Worm (Caenorhabditis elegans) whole organism, L1 larva: Measurements from ENCODE around the gene elo-3.
A peak's percentile ranks its signal among the peaks of the same experiment; 100 is the strongest.

Source experiments
- C16A3.4 ChIP-seq: fragments of 150-350 bp; optimal IDR thresholded peaks from 2 replicates; lab custom pipeline; 2014; ENCODE audit warnings: missing biosample characterization, missing genetic modification characterization
- Y116A8C.19 ChIP-seq: sonication (generic microtip); optimal IDR thresholded peaks from 2 replicates; lab custom pipeline; 2016; ENCODE audit warnings: missing compliant biosample characterization, missing genetic modification characterization, borderline replicate concordance
- aha-1 ChIP-seq: fragments of 150-350 bp; optimal IDR thresholded peaks from 2 replicates; lab custom pipeline; 2014; ENCODE audit warnings: missing biosample characterization, missing genetic modification characterization
- alr-1 ChIP-seq: fragments of 200-800 bp; sonication (Bioruptor generic); optimal IDR thresholded peaks from 2 replicates; lab custom pipeline; 2018; ENCODE audit warnings: borderline replicate concordance, mild to moderate bottlenecking, missing genetic modification characterization, missing compliant biosample characterization
- aly-2 ChIP-seq: fragments of 150-350 bp; optimal IDR thresholded peaks from 2 replicates; lab custom pipeline; 2014; ENCODE audit warnings: missing biosample characterization, missing genetic modification characterization
- ama-1 ChIP-seq: fragments of 150-350 bp; optimal IDR thresholded peaks from 2 replicates; lab custom pipeline; 2014
- ceh-8 ChIP-seq: fragments of 200-800 bp; sonication (Bioruptor generic); optimal IDR thresholded peaks from 2 replicates; lab custom pipeline; 2018; ENCODE audit warnings: mild to moderate bottlenecking, missing genetic modification characterization, moderate library complexity, missing compliant biosample characterization
- ceh-82 ChIP-seq, 3 experiments: fragments of 150-350 bp in 1 of 3; sonication (generic microtip) in 2 of 3; optimal IDR thresholded peaks; 2 replicates each; lab custom pipeline; 2014 to 2017; ENCODE audit warnings: missing biosample characterization in 3 of 3, missing genetic modification characterization in 3 of 3
- ceh-88 ChIP-seq: fragments of 200-800 bp; sonication (Bioruptor generic); IDR thresholded peaks from 2 replicates; pipeline ENCODE4 v1.3.6; 2022; ENCODE audit warnings: missing genetic modification characterization, missing compliant biosample characterization
- ces-1 ChIP-seq: fragments of 150-350 bp; optimal IDR thresholded peaks from 2 replicates; lab custom pipeline; 2014; ENCODE audit warnings: missing biosample characterization, missing genetic modification reagents, missing genetic modification characterization
- dpl-1 ChIP-seq, 3 experiments: fragments of 150-350 bp in 2 of 3; sonication (generic microtip) in 1 of 3; optimal IDR thresholded peaks; 2 replicates each; lab custom pipeline; 2014 to 2017; ENCODE audit warnings: missing biosample characterization in 3 of 3, missing genetic modification characterization in 3 of 3, missing genetic modification reagents in 3 of 3
- dsc-1 ChIP-seq: sonication (generic microtip); optimal IDR thresholded peaks from 2 replicates; lab custom pipeline; 2016; ENCODE audit warnings: mild to moderate bottlenecking, missing genetic modification characterization, missing compliant biosample characterization
- efl-1 ChIP-seq, 4 experiments: fragments of 150-350 bp; optimal IDR thresholded peaks in 3 of 4; peaks in 1 of 4; 1 replicate in 1 of 4; 2 replicates in 3 of 4; lab custom pipeline; 2014; ENCODE audit warnings: missing biosample characterization in 2 of 4, missing genetic modification characterization in 2 of 4, missing genetic modification reagents in 2 of 4
- efl-3 ChIP-seq: fragments of 200-800 bp; sonication (Bioruptor generic); optimal IDR thresholded peaks from 2 replicates; lab custom pipeline; 2018; ENCODE audit warnings: mild to moderate bottlenecking, missing genetic modification characterization, missing compliant biosample characterization
- egl-27 ChIP-seq, 2 experiments: fragments of 150-350 bp in 1 of 2; sonication (generic microtip); optimal IDR thresholded peaks; 3 replicates each; lab custom pipeline; 2017 to 2018; ENCODE audit warnings: missing biosample characterization in 2 of 2, missing genetic modification characterization in 2 of 2, missing genetic modification reagents in 2 of 2
- elt-2 ChIP-seq: sonication (generic microtip); optimal IDR thresholded peaks from 2 replicates; lab custom pipeline; 2016; ENCODE audit warnings: missing genetic modification characterization, mild to moderate bottlenecking, inconsistent platforms, missing compliant biosample characterization, missing genetic modification reagents
- elt-3 ChIP-seq, 6 experiments: fragments of 150-350 bp in 1 of 6; sonication (generic microtip); optimal IDR thresholded peaks; 2 replicates each; lab custom pipeline; 2017 to 2018; ENCODE audit warnings: missing biosample characterization in 6 of 6, missing genetic modification characterization in 6 of 6, inconsistent platforms in 1 of 6
- fos-1 ChIP-seq: fragments of 150-350 bp; optimal IDR thresholded peaks from 2 replicates; lab custom pipeline; 2014; ENCODE audit warnings: missing biosample characterization, missing genetic modification characterization
- hlh-4 ChIP-seq: sonication (generic microtip); optimal IDR thresholded peaks from 2 replicates; lab custom pipeline; 2016; ENCODE audit warnings: mild to moderate bottlenecking, missing genetic modification characterization, missing compliant biosample characterization
- hpl-2 ChIP-seq: fragments of 150-350 bp; optimal IDR thresholded peaks from 2 replicates; lab custom pipeline; 2014; ENCODE audit warnings: missing biosample characterization, missing genetic modification reagents, missing genetic modification characterization
- irx-1 ChIP-seq: sonication (generic microtip); optimal IDR thresholded peaks from 2 replicates; lab custom pipeline; 2016; ENCODE audit warnings: missing genetic modification characterization, missing compliant biosample characterization
- jun-1 ChIP-seq: fragments of 150-350 bp; optimal IDR thresholded peaks from 2 replicates; lab custom pipeline; 2014; ENCODE audit warnings: missing biosample characterization, missing genetic modification reagents, missing genetic modification characterization
- lin-13 ChIP-seq: fragments of 150-350 bp; optimal IDR thresholded peaks from 2 replicates; lab custom pipeline; 2014; ENCODE audit warnings: missing biosample characterization, missing genetic modification reagents, missing genetic modification characterization
- lin-14 ChIP-seq: fragments of 200-800 bp; sonication (Bioruptor generic); optimal IDR thresholded peaks from 2 replicates; lab custom pipeline; 2018; ENCODE audit warnings: mild to moderate bottlenecking, missing genetic modification characterization, moderate library complexity, missing compliant biosample characterization
- lin-15B ChIP-seq: fragments of 150-350 bp; sonication (generic microtip); optimal IDR thresholded peaks from 3 replicates; lab custom pipeline; 2014; ENCODE audit warnings: missing biosample characterization, missing genetic modification characterization
- lin-35 ChIP-seq, 2 experiments: fragments of 150-350 bp; optimal IDR thresholded peaks; 2 replicates each; lab custom pipeline; 2014; ENCODE audit warnings: missing biosample characterization in 2 of 2, missing genetic modification characterization in 2 of 2, missing genetic modification reagents in 2 of 2
- mab-9 ChIP-seq: fragments of 200-800 bp; sonication (Bioruptor generic); IDR thresholded peaks from 2 replicates; pipeline ENCODE4 v1.3.6; 2022; ENCODE audit warnings: missing genetic modification reagents, missing genetic modification characterization, missing compliant biosample characterization
- mdl-1 ChIP-seq, 2 experiments: fragments of 150-350 bp; optimal IDR thresholded peaks; 2 replicates each; lab custom pipeline; 2014 to 2017; ENCODE audit warnings: missing biosample characterization in 2 of 2, missing genetic modification characterization in 2 of 2, inconsistent platforms in 1 of 2
- mef-2 ChIP-seq: fragments of 150-350 bp; optimal IDR thresholded peaks from 2 replicates; lab custom pipeline; 2014; ENCODE audit warnings: missing biosample characterization, missing genetic modification characterization
- mep-1 ChIP-seq: fragments of 150-350 bp; optimal IDR thresholded peaks from 2 replicates; lab custom pipeline; 2014; ENCODE audit warnings: missing biosample characterization, missing genetic modification characterization
- nhr-11 ChIP-seq: fragments of 150-350 bp; optimal IDR thresholded peaks from 2 replicates; lab custom pipeline; 2014; ENCODE audit warnings: missing biosample characterization, missing genetic modification characterization
- nhr-12 ChIP-seq: sonication (generic microtip); optimal IDR thresholded peaks from 2 replicates; lab custom pipeline; 2017; ENCODE audit warnings: missing biosample characterization, missing genetic modification characterization
- nhr-237 ChIP-seq: fragments of 150-350 bp; optimal IDR thresholded peaks from 2 replicates; lab custom pipeline; 2014; ENCODE audit warnings: missing biosample characterization, missing genetic modification characterization
- nhr-71 ChIP-seq: sonication (generic microtip); optimal IDR thresholded peaks from 2 replicates; lab custom pipeline; 2016; ENCODE audit warnings: mild to moderate bottlenecking, missing genetic modification characterization, moderate library complexity, missing compliant biosample characterization
- nhr-84 ChIP-seq: sonication (generic microtip); optimal IDR thresholded peaks from 2 replicates; lab custom pipeline; 2017; ENCODE audit warnings: missing biosample characterization, missing genetic modification characterization
- nhr-85 ChIP-seq: sonication (generic microtip); peaks from one replicate; lab custom pipeline; 2016; ENCODE audit warnings: missing genetic modification characterization, inconsistent platforms, missing compliant biosample characterization
- nhr-90 ChIP-seq: sonication (generic microtip); optimal IDR thresholded peaks from 2 replicates; lab custom pipeline; 2016; ENCODE audit warnings: mild to moderate bottlenecking, missing genetic modification characterization, missing compliant biosample characterization; ENCODE audit not compliant: poor library complexity
- pqm-1 ChIP-seq: sonication (generic microtip); optimal IDR thresholded peaks from 3 replicates; lab custom pipeline; 2017; ENCODE audit warnings: missing biosample characterization, missing genetic modification characterization
- snu-23 ChIP-seq: sonication (generic microtip); optimal IDR thresholded peaks from 2 replicates; lab custom pipeline; 2016; ENCODE audit warnings: missing genetic modification characterization, missing compliant biosample characterization
- sox-4 ChIP-seq: sonication (generic microtip); optimal IDR thresholded peaks from 2 replicates; lab custom pipeline; 2016; ENCODE audit warnings: missing genetic modification characterization, missing compliant biosample characterization
- sptf-1 ChIP-seq: fragments of 150-350 bp; optimal IDR thresholded peaks from 2 replicates; lab custom pipeline; 2014; ENCODE audit warnings: missing biosample characterization, missing genetic modification characterization
- sup-37 ChIP-seq: fragments of 200-800 bp; sonication (Bioruptor generic); optimal IDR thresholded peaks from 2 replicates; lab custom pipeline; 2018; ENCODE audit warnings: mild to moderate bottlenecking, missing genetic modification characterization, missing compliant biosample characterization
- swsn-7 ChIP-seq: sonication (generic microtip); optimal IDR thresholded peaks from 2 replicates; lab custom pipeline; 2016; ENCODE audit warnings: missing genetic modification characterization, missing compliant biosample characterization
- tlp-1 ChIP-seq: fragments of 150-350 bp; optimal IDR thresholded peaks from 2 replicates; lab custom pipeline; 2014; ENCODE audit warnings: missing biosample characterization, missing genetic modification characterization
- unc-62 ChIP-seq: fragments of 150-350 bp; optimal IDR thresholded peaks from 2 replicates; lab custom pipeline; 2014; ENCODE audit warnings: missing biosample characterization, missing genetic modification reagents, missing genetic modification characterization
- unc-86 ChIP-seq: sonication (generic microtip); optimal IDR thresholded peaks from 2 replicates; lab custom pipeline; 2016; ENCODE audit warnings: missing genetic modification characterization, missing compliant biosample characterization
- unc-98 ChIP-seq: fragments of 200-800 bp; sonication (Bioruptor generic); IDR thresholded peaks from 2 replicates; pipeline ENCODE4 v1.3.6; 2022; ENCODE audit warnings: missing genetic modification characterization, missing compliant biosample characterization
- zip-4 ChIP-seq: fragments of 200-800 bp; sonication (Bioruptor generic); optimal IDR thresholded peaks from 2 replicates; lab custom pipeline; 2018; ENCODE audit warnings: mild to moderate bottlenecking, missing genetic modification characterization, moderate library complexity, missing compliant biosample characterization
- ztf-11 ChIP-seq, 2 experiments: sonication (generic microtip); optimal IDR thresholded peaks; 2 replicates each; lab custom pipeline; 2016 to 2017; ENCODE audit warnings: missing genetic modification characterization in 2 of 2, missing biosample characterization in 1 of 2, missing compliant biosample characterization in 1 of 2
- ztf-4 ChIP-seq: fragments of 150-350 bp; optimal IDR thresholded peaks from 2 replicates; lab custom pipeline; 2014; ENCODE audit warnings: missing biosample characterization, missing genetic modification characterization

Gene elo-3

ce11 chrIV:7228208-7228607 lies 9.3 kb upstream of the elo-3 start, which contains the start of gene D2024.5:
Gene D2024.5, minus strand, starts transcription at chrIV:7228308.
- TF ChIP-seq nhr-11 (tag; lab: Kevin White, UChicago) (no peak), unc-98 (GFP tag; lab: Robert Waterston, UW) (no peak), ztf-11 (tag; optimal IDR thresholded peaks at IDR 0.05; lab: Kevin White, UChicago) (no peak), ceh-82 (tag; optimal IDR thresholded peaks at IDR 0.05; lab: Kevin White, UChicago) (no peak), elt-3 (tag; optimal IDR thresholded peaks at IDR 0.05; lab: Kevin White, UChicago) (no peak), pqm-1 (no peak), ceh-88 (GFP tag; lab: Robert Waterston, UW) (no peak), elt-2 (tag; lab: Kevin White, UChicago) (no peak), nhr-71 (tag; lab: Kevin White, UChicago) (no peak), swsn-7 (tag; lab: Kevin White, UChicago) (no peak), ces-1 (GFP tag; lab: Kevin White, UChicago) (no peak), fos-1 (tag; lab: Kevin White, UChicago) (no peak), ama-1 (no peak), sox-4 (tag; lab: Kevin White, UChicago) (no peak), aly-2 (tag; lab: Kevin White, UChicago) (no peak), tlp-1 (tag; lab: Kevin White, UChicago) (no peak), nhr-90 (tag; lab: Kevin White, UChicago) (no peak), efl-1 (optimal IDR thresholded peaks at IDR 0.05; lab: Kevin White, UChicago) (no peak), efl-1 (GFP tag; optimal IDR thresholded peaks at IDR 0.05 in 1 of 2; lab: Kevin White, UChicago) (no peak), jun-1 (tag; lab: Kevin White, UChicago) (no peak)

DNA sequence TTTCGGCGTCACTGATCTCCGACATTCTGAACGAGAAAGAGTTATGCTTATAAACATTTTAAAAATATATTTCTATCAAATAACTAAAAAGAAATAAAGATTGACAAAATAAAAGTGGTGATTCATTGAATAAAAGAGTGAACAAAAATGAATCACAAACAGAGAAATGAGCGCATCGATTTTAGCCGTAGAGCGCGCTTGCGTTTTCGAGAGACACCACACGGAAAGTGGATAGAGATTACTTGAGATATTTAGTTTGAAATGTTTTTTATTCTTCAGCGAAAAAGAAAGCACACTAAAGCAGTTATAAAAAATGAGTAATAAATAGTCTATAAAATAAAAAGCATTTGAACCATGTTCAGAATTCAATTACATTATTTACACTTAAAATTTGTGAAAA lies 7.3 kb upstream of the elo-3 start, which contains the start of gene cap-1:
Gene cap-1 (minus strand): TSS at position 26 of the 400 bp plus-strand sequence.
- TF ChIP-seq mdl-1 (tag; optimal IDR thresholded peaks at IDR 0.05; lab: Kevin White, UChicago) (peak in 1 of 2 experiments; percentile 40), sox-4 (tag; lab: Kevin White, UChicago) (no peak), nhr-85 (peak; percentile 53), irx-1 (tag; lab: Kevin White, UChicago) (peak; percentile 11), unc-86 (tag; lab: Kevin White, UChicago) (peak; percentile 25), ceh-88 (GFP tag; lab: Robert Waterston, UW) (no peak; the same call in 1 of the 2 replicates), nhr-237 (tag; lab: Kevin White, UChicago) (peak; percentile 13), lin-14 (GFP tag; lab: Kevin White, UChicago) (peak; percentile 87), unc-62 (no peak), C16A3.4 (peak; percentile 82), sptf-1 (no peak), lin-35 (GFP tag; optimal IDR thresholded peaks at IDR 0.05; lab: Kevin White, UChicago) (peak; percentile 54 to 78), mab-9 (GFP tag; lab: Robert Waterston, UW) (no peak), swsn-7 (tag; lab: Kevin White, UChicago) (peak; percentile 61), nhr-84 (no peak), egl-27 (tag; optimal IDR thresholded peaks at IDR 0.05; lab: Kevin White, UChicago) (no peak), nhr-12 (no peak), efl-3 (GFP tag; lab: Kevin White, UChicago) (no peak), hpl-2 (GFP tag; lab: Kevin White, UChicago) (no peak), mep-1 (peak; percentile 89), unc-98 (GFP tag; lab: Robert Waterston, UW) (no peak), ceh-8 (GFP tag; lab: Kevin White, UChicago) (no peak), snu-23 (GFP tag; lab: Kevin White, UChicago) (peak; percentile 80), sup-37 (GFP tag; lab: Kevin White, UChicago) (no peak), dpl-1 (GFP tag; optimal IDR thresholded peaks at IDR 0.05; lab: Kevin White, UChicago) (peak; percentile 51 to 69 (median 57)), dsc-1 (tag; lab: Kevin White, UChicago) (peak; percentile 39), ztf-4 (tag; lab: Kevin White, UChicago) (no peak), aha-1 (no peak), ztf-11 (tag; optimal IDR thresholded peaks at IDR 0.05; lab: Kevin White, UChicago) (no peak), hlh-4 (tag; lab: Kevin White, UChicago) (no peak), zip-4 (GFP tag; lab: Kevin White, UChicago) (no peak), fos-1 (tag; lab: Kevin White, UChicago) (peak; percentile 58), alr-1 (tag; lab: Kevin White, UChicago) (no peak), lin-13 (GFP tag; lab: Kevin White, UChicago) (no peak), mef-2 (tag; lab: Kevin White, UChicago) (peak; percentile 2), Y116A8C.19 (tag; lab: Kevin White, UChicago) (no peak), jun-1 (tag; lab: Kevin White, UChicago) (peak; percentile 20), lin-15B (tag; lab: Kevin White, UChicago) (peak; percentile 69), nhr-11 (tag; lab: Kevin White, UChicago) (no peak)
